Fruit fly (Drosophila melanogaster) whole organism, prepupa: Measurements from ENCODE around the gene CG31482.

Experiments
- CG11762 ChIP-seq: fragments of 200-800 bp; sonication (Bioruptor generic); optimal IDR thresholded peaks from 3 replicates; lab custom pipeline; 2016; ENCODE audit warnings: missing biosample characterization, missing genetic modification characterization; ENCODE audit not compliant: insufficient read depth
- CG6276 ChIP-seq: fragments of 200-800 bp; sonication (Bioruptor generic); optimal IDR thresholded peaks from 2 replicates; lab custom pipeline; 2017; ENCODE audit warnings: missing biosample characterization, mild to moderate bottlenecking, missing genetic modification characterization
- Gug ChIP-seq: fragments of 200-800 bp; sonication (Bioruptor generic); IDR thresholded peaks from 2 replicates; pipeline ENCODE4 v1.3.6; 2022; ENCODE audit warnings: missing biosample characterization, missing genetic modification characterization
- Hr39 ChIP-seq: fragments of 200-800 bp; sonication (Bioruptor generic); optimal IDR thresholded peaks from 2 replicates; lab custom pipeline; 2016; ENCODE audit warnings: missing biosample characterization, missing genetic modification characterization
- Lpt ChIP-seq: fragments of 200-800 bp; sonication (Bioruptor generic); optimal IDR thresholded peaks from 3 replicates; lab custom pipeline; 2016; ENCODE audit warnings: missing biosample characterization, missing genetic modification characterization
- pdm3 ChIP-seq: fragments of 200-800 bp; sonication (Bioruptor generic); optimal IDR thresholded peaks from 3 replicates; lab custom pipeline; 2016; ENCODE audit warnings: missing biosample characterization, missing genetic modification characterization

dm6 chr3R:6627800-6628199, 26.8 kb downstream of the CG31482 start, which contains the start of gene sowi:
- TF ChIP-seq pdm3 (GFP tag; lab: Kevin White, UChicago) (no peak), CG6276 (GFP tag; lab: Kevin White, UChicago) (no peak), Gug (no peak), Hr39 (GFP tag; lab: Kevin White, UChicago) (no peak), CG11762 (GFP tag; lab: Kevin White, UChicago) (no peak), Lpt (GFP tag; lab: Kevin White, UChicago) (no peak)
